Worm (Caenorhabditis elegans): Measurements from ENCODE around the gene H40L08.7.

The H40L08.7 gene

ce11 chrX:15070137-15070536 is 7.4 kb downstream of the H40L08.7 start:
- peak; percentile 80 for TF ChIP-seq set-16 (GFP tag; IDR thresholded peaks at IDR 0.05)
- no peak for TF ChIP-seq aly-2 (tag; optimal IDR thresholded peaks at IDR 0.05)
- TF ChIP-seq F26F4.8 (GFP tag; conservative IDR thresholded peaks at IDR 0.05): no peak
- TF ChIP-seq Y5F2A.4 (GFP tag; optimal IDR thresholded peaks at IDR 0.05): no peak
- no peak for TF ChIP-seq ZK337.2 (GFP tag; IDR thresholded peaks at IDR 0.05)

- TF ChIP-seq attf-4 (tag; optimal IDR thresholded peaks at IDR 0.05): no peak
- no peak for TF ChIP-seq ceh-82 (tag; optimal IDR thresholded peaks at IDR 0.05)
- no peak for TF ChIP-seq dmd-6 (GFP tag; IDR thresholded peaks at IDR 0.05)
- no peak for TF ChIP-seq madf-5 (GFP tag; IDR thresholded peaks at IDR 0.05)
- TF ChIP-seq zip-11 (GFP tag; IDR thresholded peaks at IDR 0.05): no peak
Observed at ce11 chrX:15069242-15069641, 8.3 kb downstream of the H40L08.7 start, which contains the start of gene mam-6. TSS of gene mam-6 (minus strand) at chrX:15069342.

- peak; percentile 9 for TF ChIP-seq aha-1 (tag)
- TF ChIP-seq D1046.2 (GFP tag; IDR thresholded peaks at IDR 0.05): no peak
Observed at ce11 chrX:15060303-15060702, 17.2 kb downstream of the H40L08.7 start, which contains the start of gene fbxa-96. TSS of gene fbxa-96 (minus strand) at chrX:15060403.

- TF ChIP-seq hmg-1.1 (GFP tag; IDR thresholded peaks at IDR 0.05) (no peak), unc-62 (GFP tag; optimal IDR thresholded peaks at IDR 0.05 in 1 of 2) (peak in 1 of 2 experiments; percentile 14), unc-62 (tag; optimal IDR thresholded peaks at IDR 0.05) (no peak), aha-1 (tag) (peak; percentile 97), fkh-10 (GFP tag; optimal IDR thresholded peaks at IDR 0.05) (no peak), nhr-77 (tag; optimal IDR thresholded peaks at IDR 0.05) (no peak), spr-1 (tag; optimal IDR thresholded peaks at IDR 0.05) (no peak), snpc-4 (tag; optimal IDR thresholded peaks at IDR 0.05) (no peak), hlh-30 (tag; optimal IDR thresholded peaks at IDR 0.05; ENCODE audit: insufficient read depth) (no peak), daf-12 (tag; optimal IDR thresholded peaks at IDR 0.05) (no peak), madf-9 (GFP tag; conservative IDR thresholded peaks at IDR 0.05) (no peak)
Observed at ce11 chrX:15057900-15058299, 19.6 kb downstream of the H40L08.7 start.

- TF ChIP-seq R02D3.7 (tag; optimal IDR thresholded peaks at IDR 0.05) (no peak), fkh-10 (GFP tag; optimal IDR thresholded peaks at IDR 0.05) (no peak), ceh-28 (tag; optimal IDR thresholded peaks at IDR 0.05) (no peak), egl-43 (GFP tag; IDR thresholded peaks at IDR 0.05) (no peak), nhr-10 (tag; optimal IDR thresholded peaks at IDR 0.05) (no peak), lin-38 (GFP tag; IDR thresholded peaks at IDR 0.05) (no peak), zag-1 (tag; optimal IDR thresholded peaks at IDR 0.05) (no peak), hlh-30 (tag; optimal IDR thresholded peaks at IDR 0.05; ENCODE audit: insufficient read depth) (no peak), zip-2 (tag; optimal IDR thresholded peaks at IDR 0.05) (no peak), dve-1 (tag; optimal IDR thresholded peaks at IDR 0.05; ENCODE audit: insufficient read depth) (no peak), dmd-6 (GFP tag; IDR thresholded peaks at IDR 0.05) (no peak), aha-1 (tag) (no peak), nhr-111 (GFP tag; optimal IDR thresholded peaks at IDR 0.05) (no peak)
Observed at ce11 chrX:15056737-15057136, 20.8 kb downstream of the H40L08.7 start, which contains the start of gene H03G16.5. TSS of gene H03G16.5 (minus strand) at chrX:15056837.

ce11 chrX:15055914-15056313 is 21.6 kb downstream of the H40L08.7 start, which contains the start of gene H03G16.7:
TSS of gene H03G16.7 (minus strand) at chrX:15056014.
- TF ChIP-seq skn-1 (tag; optimal IDR thresholded peaks at IDR 0.05) (no peak), daf-8 (GFP tag; IDR thresholded peaks at IDR 0.05) (no peak), F37D6.2 (tag; optimal IDR thresholded peaks at IDR 0.05) (no peak), dve-1 (tag; optimal IDR thresholded peaks at IDR 0.05; ENCODE audit: insufficient read depth) (no peak), nhr-11 (tag; optimal IDR thresholded peaks at IDR 0.05) (no peak), mxl-3 (GFP tag; optimal IDR thresholded peaks at IDR 0.05) (no peak), ces-1 (GFP tag; optimal IDR thresholded peaks at IDR 0.05) (no peak), hif-1 (tag; optimal IDR thresholded peaks at IDR 0.05) (no peak), ama-1 (optimal IDR thresholded peaks at IDR 0.05) (no peak), nhr-6 (tag; optimal IDR thresholded peaks at IDR 0.05) (no peak), vab-7 (GFP tag; IDR thresholded peaks at IDR 0.05) (no peak), lin-15B (tag; optimal IDR thresholded peaks at IDR 0.05) (no peak), dmd-8 (GFP tag; IDR thresholded peaks at IDR 0.05) (no peak)
